Worm (Caenorhabditis elegans) whole organism, early embryonic: Measurements from ENCODE around the gene F17E9.15.

Experiments used
- F13C5.2 ChIP-seq: sonication (generic microtip); optimal IDR thresholded peaks from 2 replicates; lab custom pipeline; 2017; ENCODE audit warnings: mild to moderate bottlenecking, missing genetic modification characterization, inconsistent platforms, missing compliant biosample characterization
- ama-1 ChIP-seq: fragments of 150-350 bp; optimal IDR thresholded peaks from 2 replicates; lab custom pipeline; 2014
- flt-1 ChIP-seq: fragments of 200-800 bp; sonication (Bioruptor generic); IDR thresholded peaks from 2 replicates; pipeline ENCODE4 v1.3.6; 2022; ENCODE audit warnings: missing genetic modification characterization, missing compliant biosample characterization
- hmg-4 ChIP-seq: fragments of 200-800 bp; sonication (Bioruptor generic); optimal IDR thresholded peaks from 2 replicates; lab custom pipeline; 2018; ENCODE audit warnings: mild to moderate bottlenecking, missing genetic modification characterization, missing compliant biosample characterization

ce11 chrIV:8301925-8302324 lies 45.3 kb upstream of the F17E9.15 start:
- TF ChIP-seq flt-1 (GFP tag; lab: Robert Waterston, UW): no peak
- TF ChIP-seq ama-1: no peak
- no peak for TF ChIP-seq hmg-4 (GFP tag; lab: Kevin White, UChicago)
- no peak for TF ChIP-seq F13C5.2 (tag; lab: Kevin White, UChicago)
